Worm (Caenorhabditis elegans): Measurements from ENCODE around the gene scl-5.

scl-5 gene

DNA sequence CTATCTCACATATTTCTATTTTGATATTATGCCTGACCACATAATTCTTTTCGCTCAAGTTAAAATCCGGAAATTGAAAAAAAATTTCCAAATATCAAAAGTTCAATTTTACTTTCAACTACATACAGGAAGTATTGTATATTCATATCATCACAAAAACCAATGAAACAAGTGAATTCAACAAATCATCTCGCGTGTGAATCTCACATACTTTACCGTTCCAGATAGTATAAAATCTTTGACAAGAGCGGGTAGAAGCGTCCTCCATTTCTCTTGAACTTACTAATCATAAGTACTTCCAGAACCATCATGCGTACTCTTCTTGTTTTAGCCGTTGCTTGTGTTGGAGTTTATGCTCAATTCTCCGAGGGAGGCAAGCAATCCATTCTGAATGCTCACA is 7.6 kb downstream of the scl-5 start, which contains the start of gene scl-8:
Gene scl-8 (plus strand): TSS at position 301 of the 400 bp plus-strand sequence.
- TF ChIP-seq nhr-232 (tag; optimal IDR thresholded peaks at IDR 0.05) = no peak
- TF ChIP-seq madf-2 (tag; optimal IDR thresholded peaks at IDR 0.05) = no peak
- TF ChIP-seq ahr-1 (tag; optimal IDR thresholded peaks at IDR 0.05) = no peak
- no peak for TF ChIP-seq elt-2 (tag; optimal IDR thresholded peaks at IDR 0.05)
- no peak for TF ChIP-seq ceh-6 (GFP tag; optimal IDR thresholded peaks at IDR 0.05)
- TF ChIP-seq unc-86 (tag; optimal IDR thresholded peaks at IDR 0.05) = no peak
- TF ChIP-seq mec-3 (tag; optimal IDR thresholded peaks at IDR 0.05; ENCODE audit: borderline replicate concordance) = no peak
- no peak for TF ChIP-seq sdc-2 (tag; optimal IDR thresholded peaks at IDR 0.05)
- no peak for TF ChIP-seq C08G9.2 (tag; optimal IDR thresholded peaks at IDR 0.05)
- no peak for TF ChIP-seq ceh-14 (tag; optimal IDR thresholded peaks at IDR 0.05)
- TF ChIP-seq fkh-10 (GFP tag; optimal IDR thresholded peaks at IDR 0.05) = no peak
- TF ChIP-seq hlh-6 (tag; optimal IDR thresholded peaks at IDR 0.05) = no peak
- no peak for TF ChIP-seq pha-4 (tag; optimal IDR thresholded peaks at IDR 0.05)
- TF ChIP-seq ets-4 (tag; optimal IDR thresholded peaks at IDR 0.05) = no peak
- TF ChIP-seq npax-4 (tag; optimal IDR thresholded peaks at IDR 0.05) = no peak
- TF ChIP-seq pqm-1 (tag; optimal IDR thresholded peaks at IDR 0.05) = no peak
- TF ChIP-seq eyg-1 (tag; optimal IDR thresholded peaks at IDR 0.05) = no peak
- TF ChIP-seq ceh-18 (tag; optimal IDR thresholded peaks at IDR 0.05) = no peak

DNA sequence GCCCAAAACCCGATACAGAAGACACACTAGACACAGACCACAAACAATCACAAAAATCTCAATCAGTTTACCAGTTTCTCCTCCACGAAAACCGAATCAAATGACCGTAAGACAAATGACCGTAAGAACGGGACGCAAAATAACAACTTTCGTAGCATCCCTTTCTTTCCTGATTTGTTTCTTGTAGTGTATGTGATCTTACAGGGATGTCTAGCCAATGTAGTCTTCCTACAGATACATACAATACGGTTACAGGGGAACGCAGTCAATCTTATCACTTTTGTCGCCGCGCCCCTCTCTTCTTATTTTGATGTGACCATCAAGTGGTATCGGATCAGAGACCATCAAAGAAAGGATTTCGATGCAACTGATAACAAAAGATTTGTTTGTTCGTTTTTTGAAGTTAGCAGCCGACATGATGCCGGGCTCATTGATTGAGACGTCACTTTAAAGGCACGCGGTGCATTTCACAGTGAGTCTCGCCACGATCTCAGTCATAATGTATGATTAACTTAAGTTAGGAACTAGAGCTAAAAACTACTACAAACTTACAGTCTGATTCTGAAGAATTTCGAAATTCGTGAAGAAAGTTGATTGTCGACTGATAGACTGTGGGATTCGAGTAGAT is 11.9 kb downstream of the scl-5 start:
- no peak for TF ChIP-seq elt-4 (tag; optimal IDR thresholded peaks at IDR 0.05)
- TF ChIP-seq pat-9 (tag; optimal IDR thresholded peaks at IDR 0.05) = no peak
- TF ChIP-seq ceh-6 (GFP tag; optimal IDR thresholded peaks at IDR 0.05) = no peak
- TF ChIP-seq unc-86 (tag; optimal IDR thresholded peaks at IDR 0.05) = no peak
- TF ChIP-seq ceh-19 (GFP tag; optimal IDR thresholded peaks at IDR 0.05) = no peak
- no peak for TF ChIP-seq T23F11.4 (GFP tag; optimal IDR thresholded peaks at IDR 0.05)
- TF ChIP-seq F13H6.1 (tag; optimal IDR thresholded peaks at IDR 0.05) = no peak
- no peak for TF ChIP-seq che-1 (tag; optimal IDR thresholded peaks at IDR 0.05)
- no peak for TF ChIP-seq hlh-30 (tag; optimal IDR thresholded peaks at IDR 0.05; ENCODE audit: insufficient read depth)

DNA sequence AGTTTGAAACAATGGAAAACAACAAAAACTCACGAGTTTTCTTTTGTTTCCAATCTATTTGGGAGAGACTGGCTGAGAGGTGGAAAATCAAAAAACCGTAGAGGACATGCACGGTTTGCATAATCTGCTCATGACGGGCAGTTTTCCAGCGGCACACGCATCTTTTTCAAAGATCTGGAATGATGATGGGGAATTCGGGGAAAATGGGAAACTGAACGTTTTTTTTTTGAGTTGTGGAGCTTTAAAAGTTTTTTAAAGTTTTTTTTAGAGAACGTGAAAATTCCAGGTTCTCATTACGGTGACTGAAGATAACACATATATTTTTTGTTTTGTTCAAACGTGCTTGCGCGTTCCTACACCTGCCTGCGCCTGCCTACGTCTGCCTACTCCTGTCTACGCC is 12.8 kb downstream of the scl-5 start, which contains the start of gene C39E9.7:
Gene C39E9.7 (minus strand): TSS at position 101 of the 400 bp plus-strand sequence.
- TF ChIP-seq ahr-1 (tag; optimal IDR thresholded peaks at IDR 0.05) = no peak
- TF ChIP-seq ceh-48 (tag; optimal IDR thresholded peaks at IDR 0.05) = no peak
- no peak for TF ChIP-seq pat-9 (tag; optimal IDR thresholded peaks at IDR 0.05)
- no peak for TF ChIP-seq pqm-1 (tag; optimal IDR thresholded peaks at IDR 0.05)
- no peak for TF ChIP-seq npax-4 (tag; optimal IDR thresholded peaks at IDR 0.05)
- no peak for TF ChIP-seq unc-3 (GFP tag; conservative IDR thresholded peaks at IDR 0.05)
- no peak for TF ChIP-seq unc-3 (tag; optimal IDR thresholded peaks at IDR 0.05)
- TF ChIP-seq gmeb-2 (tag; optimal IDR thresholded peaks at IDR 0.05) = no peak
- no peak for TF ChIP-seq eyg-1 (tag; optimal IDR thresholded peaks at IDR 0.05)
- TF ChIP-seq dve-1 (tag; optimal IDR thresholded peaks at IDR 0.05) = no peak
- TF ChIP-seq rnt-1 (tag; optimal IDR thresholded peaks at IDR 0.05) = no peak
- TF ChIP-seq elt-4 (tag; optimal IDR thresholded peaks at IDR 0.05) = no peak
- TF ChIP-seq fkh-10 (GFP tag; optimal IDR thresholded peaks at IDR 0.05) = no peak
- TF ChIP-seq ceh-19 (GFP tag; optimal IDR thresholded peaks at IDR 0.05) = no peak
- no peak for TF ChIP-seq ceh-24 (tag; optimal IDR thresholded peaks at IDR 0.05)
- no peak for TF ChIP-seq ceh-22 (tag; optimal IDR thresholded peaks at IDR 0.05)
- TF ChIP-seq ceh-2 (tag; optimal IDR thresholded peaks at IDR 0.05) = no peak
- no peak for TF ChIP-seq tbx-7 (tag; optimal IDR thresholded peaks at IDR 0.05)
- TF ChIP-seq ets-4 (tag; optimal IDR thresholded peaks at IDR 0.05) = no peak
- no peak for TF ChIP-seq sdc-2 (tag; optimal IDR thresholded peaks at IDR 0.05)

DNA sequence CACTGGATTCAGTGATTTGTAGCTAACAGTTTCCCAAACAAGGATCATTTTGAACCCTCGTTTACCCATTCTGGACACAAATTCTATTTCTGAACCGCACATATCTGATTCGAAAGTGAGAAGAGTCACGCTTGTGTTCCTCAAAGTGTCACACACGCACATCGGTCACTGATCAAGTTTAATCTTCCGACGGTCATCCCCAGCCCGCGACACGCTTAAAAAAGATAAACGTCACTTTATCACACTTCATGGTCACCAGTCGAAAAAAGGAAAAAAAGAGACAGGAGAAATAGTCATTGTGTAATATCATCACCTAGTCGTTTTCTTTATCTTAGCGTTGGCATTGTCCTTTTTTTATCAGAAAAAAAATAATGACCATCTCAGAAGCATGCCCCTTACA is 13.9 kb downstream of the scl-5 start:
- TF ChIP-seq pat-9 (tag; optimal IDR thresholded peaks at IDR 0.05) (no peak), eyg-1 (tag; optimal IDR thresholded peaks at IDR 0.05) (no peak), syd-9 (tag; optimal IDR thresholded peaks at IDR 0.05) (no peak), odd-2 (tag; optimal IDR thresholded peaks at IDR 0.05) (no peak), pha-2 (tag; optimal IDR thresholded peaks at IDR 0.05) (no peak), che-1 (tag; optimal IDR thresholded peaks at IDR 0.05) (no peak), ceh-9 (tag; optimal IDR thresholded peaks at IDR 0.05) (no peak), tbx-2 (tag; optimal IDR thresholded peaks at IDR 0.05) (no peak), ceh-31 (tag; optimal IDR thresholded peaks at IDR 0.05) (no peak), hlh-30 (tag; optimal IDR thresholded peaks at IDR 0.05; ENCODE audit: insufficient read depth) (no peak), hlh-8 (tag; optimal IDR thresholded peaks at IDR 0.05) (no peak), ref-2 (tag; optimal IDR thresholded peaks at IDR 0.05) (no peak), unc-3 (GFP tag; conservative IDR thresholded peaks at IDR 0.05) (no peak), unc-3 (tag; optimal IDR thresholded peaks at IDR 0.05) (no peak), ceh-24 (tag; optimal IDR thresholded peaks at IDR 0.05) (no peak), lin-11 (tag; optimal IDR thresholded peaks at IDR 0.05) (no peak)
